Worm (Caenorhabditis elegans) whole organism, L1 larva: Measurements from ENCODE around the gene F47B10.8.

Source experiments
- lin-35 ChIP-seq, 2 experiments: fragments of 150-350 bp; optimal IDR thresholded peaks; 2 replicates each; lab custom pipeline; 2014; ENCODE audit warnings: missing biosample characterization in 2 of 2, missing genetic modification characterization in 2 of 2, missing genetic modification reagents in 2 of 2
- nhr-84 ChIP-seq: sonication (generic microtip); optimal IDR thresholded peaks from 2 replicates; lab custom pipeline; 2017; ENCODE audit warnings: missing biosample characterization, missing genetic modification characterization
- sptf-1 ChIP-seq: fragments of 150-350 bp; optimal IDR thresholded peaks from 2 replicates; lab custom pipeline; 2014; ENCODE audit warnings: missing biosample characterization, missing genetic modification characterization
- sup-37 ChIP-seq: fragments of 200-800 bp; sonication (Bioruptor generic); optimal IDR thresholded peaks from 2 replicates; lab custom pipeline; 2018; ENCODE audit warnings: mild to moderate bottlenecking, missing genetic modification characterization, missing compliant biosample characterization
- swsn-7 ChIP-seq: sonication (generic microtip); optimal IDR thresholded peaks from 2 replicates; lab custom pipeline; 2016; ENCODE audit warnings: missing genetic modification characterization, missing compliant biosample characterization

The F47B10.8 gene

ce11 chrX:10859211-10859610 lies 51.4 kb downstream of the F47B10.8 start, which contains the start of gene pgp-5:
Gene pgp-5, minus strand, starts transcription at chrX:10859297.
- no peak for TF ChIP-seq nhr-84 (tag; lab: Kevin White, UChicago)
- TF ChIP-seq lin-35 (GFP tag; optimal IDR thresholded peaks at IDR 0.05; lab: Kevin White, UChicago), result no peak
- TF ChIP-seq sup-37, result no peak
- no peak for TF ChIP-seq sptf-1
- TF ChIP-seq swsn-7, result no peak
